Worm (Caenorhabditis elegans) whole organism, L4 larva: ENCODE measurements around the gene F43C11.10.
A peak's percentile ranks its signal among the peaks of the same experiment; 100 is the strongest.

Source experiments
- D1046.2 ChIP-seq: fragments of 200-800 bp; sonication (Bioruptor generic); IDR thresholded peaks from 2 replicates; pipeline ENCODE4 v1.3.6; 2022; ENCODE audit warnings: missing genetic modification characterization, missing compliant biosample characterization
- F44E2.7 ChIP-seq: fragments of 200-800 bp; sonication (Bioruptor generic); IDR thresholded peaks from 2 replicates; pipeline ENCODE4 v2.1.2; 2022; ENCODE audit warnings: missing genetic modification characterization, missing compliant biosample characterization
- T20F7.1 ChIP-seq: fragments of 200-800 bp; sonication (Bioruptor generic); optimal IDR thresholded peaks from 2 replicates; lab custom pipeline; 2018; ENCODE audit warnings: mild to moderate bottlenecking, missing genetic modification characterization, missing compliant biosample characterization
- T26A8.4 ChIP-seq: fragments of 200-800 bp; sonication (Bioruptor generic); IDR thresholded peaks from 2 replicates; pipeline ENCODE4 v1.3.6; 2022; ENCODE audit warnings: missing genetic modification characterization, missing compliant biosample characterization
- Y75B8A.6 ChIP-seq: fragments of 200-800 bp; sonication (Bioruptor generic); IDR thresholded peaks from 2 replicates; pipeline ENCODE4 v1.3.6; 2022; ENCODE audit warnings: missing genetic modification reagents, missing genetic modification characterization, missing compliant biosample characterization
- ZK337.2 ChIP-seq: fragments of 200-800 bp; sonication (Bioruptor generic); IDR thresholded peaks from 2 replicates; pipeline ENCODE4 v1.3.6; 2022; ENCODE audit warnings: missing genetic modification reagents, missing genetic modification characterization, missing compliant biosample characterization
- aha-1 ChIP-seq: fragments of 150-350 bp; peaks from one replicate; lab custom pipeline; 2014; ENCODE audit warnings: missing biosample characterization, missing genetic modification characterization
- arid-1 ChIP-seq: fragments of 200-800 bp; sonication (Bioruptor generic); conservative IDR thresholded peaks from 2 replicates; pipeline ENCODE4 v1.3.6; 2022; ENCODE audit warnings: missing genetic modification reagents, missing genetic modification characterization, missing compliant biosample characterization
- ceh-20 ChIP-seq: fragments of 200-800 bp; sonication (Bioruptor generic); IDR thresholded peaks from 2 replicates; pipeline ENCODE4 v1.3.6; 2022; ENCODE audit warnings: missing genetic modification reagents, missing genetic modification characterization, missing compliant biosample characterization
- ceh-32 ChIP-seq: sonication (generic microtip); optimal IDR thresholded peaks from 2 replicates; lab custom pipeline; 2016; ENCODE audit warnings: mild to moderate bottlenecking, missing genetic modification characterization, missing compliant biosample characterization; ENCODE audit not compliant: poor library complexity
- cey-2 ChIP-seq: sonication (generic microtip); optimal IDR thresholded peaks from 3 replicates; lab custom pipeline; 2017; ENCODE audit warnings: missing genetic modification characterization, mild to moderate bottlenecking, missing compliant biosample characterization, antibody characterized with exemption, borderline replicate concordance; ENCODE audit not compliant: insufficient read depth
- ctbp-1 ChIP-seq: fragments of 200-800 bp; sonication (Bioruptor generic); IDR thresholded peaks from 2 replicates; pipeline ENCODE4 v1.3.6; 2022; ENCODE audit warnings: missing genetic modification reagents, missing genetic modification characterization, missing compliant biosample characterization
- daf-12 ChIP-seq: fragments of 150-350 bp; optimal IDR thresholded peaks from 2 replicates; lab custom pipeline; 2014; ENCODE audit warnings: missing biosample characterization, missing genetic modification reagents, missing genetic modification characterization
- daf-16 ChIP-seq, 3 experiments: sonication (generic microtip); optimal IDR thresholded peaks; 2 replicates each; lab custom pipeline; 2016 to 2017; ENCODE audit warnings: missing genetic modification characterization in 3 of 3, missing genetic modification reagents in 3 of 3, mild to moderate bottlenecking in 2 of 3, missing compliant biosample characterization in 2 of 3, missing biosample characterization in 1 of 3, moderate library complexity in 1 of 3
- dmd-6 ChIP-seq: fragments of 200-800 bp; sonication (Bioruptor generic); IDR thresholded peaks from 2 replicates; pipeline ENCODE4 v1.3.6; 2022; ENCODE audit warnings: missing genetic modification reagents, missing genetic modification characterization, missing compliant biosample characterization
- dmd-9 ChIP-seq: fragments of 200-800 bp; sonication (Bioruptor generic); IDR thresholded peaks from 2 replicates; pipeline ENCODE4 v1.3.6; 2022; ENCODE audit warnings: missing genetic modification reagents, missing genetic modification characterization, missing compliant biosample characterization
- dpl-1 ChIP-seq: fragments of 150-350 bp; optimal IDR thresholded peaks from 2 replicates; lab custom pipeline; 2014; ENCODE audit warnings: missing biosample characterization, missing genetic modification reagents, missing genetic modification characterization
- duxl-1 ChIP-seq: sonication (generic microtip); optimal IDR thresholded peaks from 2 replicates; lab custom pipeline; 2016; ENCODE audit warnings: mild to moderate bottlenecking, missing genetic modification characterization, moderate library complexity, missing compliant biosample characterization; ENCODE audit not compliant: poor library complexity
- dve-1 ChIP-seq: sonication (generic microtip); optimal IDR thresholded peaks from 2 replicates; lab custom pipeline; 2017; ENCODE audit warnings: antibody characterized with exemption, mild to moderate bottlenecking, missing genetic modification characterization, missing compliant biosample characterization; ENCODE audit not compliant: insufficient read depth
- egl-27 ChIP-seq: sonication (generic microtip); optimal IDR thresholded peaks from 3 replicates; lab custom pipeline; 2017; ENCODE audit warnings: missing biosample characterization, missing genetic modification reagents, missing genetic modification characterization
- hlh-11 ChIP-seq: fragments of 200-800 bp; sonication (Bioruptor generic); optimal IDR thresholded peaks from 2 replicates; lab custom pipeline; 2018; ENCODE audit warnings: mild to moderate bottlenecking, missing genetic modification characterization, missing compliant biosample characterization
- hlh-30 ChIP-seq: sonication (generic microtip); optimal IDR thresholded peaks from 2 replicates; lab custom pipeline; 2017; ENCODE audit warnings: antibody characterized with exemption, mild to moderate bottlenecking, missing genetic modification characterization, missing compliant biosample characterization; ENCODE audit not compliant: insufficient read depth
- jun-1 ChIP-seq: fragments of 150-350 bp; optimal IDR thresholded peaks from 2 replicates; lab custom pipeline; 2014; ENCODE audit warnings: missing biosample characterization, missing genetic modification reagents, missing genetic modification characterization
- lim-7 ChIP-seq: fragments of 200-800 bp; sonication (Bioruptor generic); IDR thresholded peaks from 2 replicates; pipeline ENCODE4 v1.3.6; 2022; ENCODE audit warnings: missing genetic modification characterization, missing compliant biosample characterization
- lin-1 ChIP-seq: fragments of 200-800 bp; sonication (Bioruptor generic); IDR thresholded peaks from 2 replicates; pipeline ENCODE4 v1.3.6; 2022; ENCODE audit warnings: missing genetic modification reagents, missing genetic modification characterization, missing compliant biosample characterization
- lin-39 ChIP-seq: fragments of 150-350 bp; optimal IDR thresholded peaks from 2 replicates; lab custom pipeline; 2014; ENCODE audit warnings: missing biosample characterization, missing genetic modification reagents, missing genetic modification characterization
- mdl-1 ChIP-seq, 2 experiments: fragments of 150-350 bp in 1 of 2; sonication (generic microtip) in 1 of 2; optimal IDR thresholded peaks; 2 replicates each; lab custom pipeline; 2014 to 2017; ENCODE audit warnings: missing biosample characterization in 2 of 2, missing genetic modification characterization in 2 of 2
- mxl-2 ChIP-seq: fragments of 200-800 bp; sonication (Bioruptor generic); conservative IDR thresholded peaks from 2 replicates; pipeline ENCODE4 v1.3.6; 2022; ENCODE audit warnings: missing genetic modification reagents, missing genetic modification characterization, missing compliant biosample characterization
- nhr-10 ChIP-seq: fragments of 150-350 bp; optimal IDR thresholded peaks from 2 replicates; lab custom pipeline; 2014; ENCODE audit warnings: missing biosample characterization, missing genetic modification characterization
- nhr-28 ChIP-seq: fragments of 150-350 bp; optimal IDR thresholded peaks from 2 replicates; lab custom pipeline; 2014; ENCODE audit warnings: missing biosample characterization, missing genetic modification characterization
- nhr-41 ChIP-seq: fragments of 200-800 bp; sonication (Bioruptor generic); IDR thresholded peaks from 2 replicates; pipeline ENCODE4 v1.3.6; 2022; ENCODE audit warnings: missing genetic modification reagents, missing genetic modification characterization, missing compliant biosample characterization
- nhr-42 ChIP-seq: fragments of 200-800 bp; sonication (Bioruptor generic); IDR thresholded peaks from 2 replicates; pipeline ENCODE4 v1.3.6; 2022; ENCODE audit warnings: missing genetic modification characterization, missing compliant biosample characterization
- nhr-48 ChIP-seq: sonication (generic microtip); optimal IDR thresholded peaks from 2 replicates; lab custom pipeline; 2016; ENCODE audit warnings: mild to moderate bottlenecking, missing genetic modification characterization, missing compliant biosample characterization
- php-3 ChIP-seq: fragments of 200-800 bp; sonication (Bioruptor generic); IDR thresholded peaks from 2 replicates; pipeline ENCODE4 v1.3.6; 2022; ENCODE audit warnings: missing genetic modification reagents, missing genetic modification characterization, missing compliant biosample characterization
- pqm-1 ChIP-seq: sonication (generic microtip); optimal IDR thresholded peaks from 2 replicates; lab custom pipeline; 2017; ENCODE audit warnings: missing biosample characterization, missing genetic modification characterization
- saeg-2 ChIP-seq: fragments of 200-800 bp; sonication (Bioruptor generic); IDR thresholded peaks from 2 replicates; pipeline ENCODE4 v1.3.6; 2022; ENCODE audit warnings: missing genetic modification reagents, missing genetic modification characterization, missing compliant biosample characterization
- skn-1 ChIP-seq: fragments of 150-350 bp; optimal IDR thresholded peaks from 2 replicates; lab custom pipeline; 2014; ENCODE audit warnings: missing biosample characterization, missing genetic modification characterization
- tra-1 ChIP-seq: fragments of 200-800 bp; sonication (Bioruptor generic); IDR thresholded peaks from 2 replicates; pipeline ENCODE4 v1.3.6; 2022; ENCODE audit warnings: missing genetic modification reagents, missing genetic modification characterization, missing compliant biosample characterization
- unc-62 ChIP-seq, 3 experiments: fragments of 150-350 bp in 1 of 3; sonication (generic microtip); optimal IDR thresholded peaks in 2 of 3; peaks in 1 of 3; 1 replicate in 1 of 3; 2 replicates in 2 of 3; lab custom pipeline; 2014 to 2017; ENCODE audit warnings: missing biosample characterization in 3 of 3, missing genetic modification characterization in 3 of 3, missing genetic modification reagents in 3 of 3, missing genotype in 1 of 3
- vab-7 ChIP-seq: fragments of 200-800 bp; sonication (Bioruptor generic); IDR thresholded peaks from 2 replicates; pipeline ENCODE4 v1.3.6; 2022; ENCODE audit warnings: missing genetic modification reagents, missing genetic modification characterization, missing compliant biosample characterization
- zag-1 ChIP-seq: fragments of 150-350 bp; optimal IDR thresholded peaks from 2 replicates; lab custom pipeline; 2014; ENCODE audit warnings: missing biosample characterization, missing genetic modification characterization
- zfp-3 ChIP-seq: fragments of 200-800 bp; sonication (Bioruptor generic); conservative IDR thresholded peaks from 2 replicates; pipeline ENCODE4 v1.3.6; 2022; ENCODE audit warnings: missing genetic modification reagents, missing genetic modification characterization, missing compliant biosample characterization
- zip-2 ChIP-seq: fragments of 150-350 bp; optimal IDR thresholded peaks from 2 replicates; lab custom pipeline; 2014; ENCODE audit warnings: missing biosample characterization, missing genetic modification characterization
- ztf-7 ChIP-seq: fragments of 150-350 bp; optimal IDR thresholded peaks from 2 replicates; lab custom pipeline; 2014; ENCODE audit warnings: missing biosample characterization, missing genetic modification characterization

F43C11.10 gene

ce11 chrII:2322857-2323518, 29.5 kb downstream of the F43C11.10 start, which contains the start of the genes ZK1240.6 and ZK1240.2 (continued):
- TF ChIP-seq ceh-32 (tag; lab: Kevin White, UChicago) (no peak), ztf-7 (tag; lab: Kevin White, UChicago) (no peak), daf-12 (tag; lab: Kevin White, UChicago) (no peak), nhr-28 (tag; lab: Kevin White, UChicago) (peak; percentile 69), lin-1 (GFP tag; lab: Robert Waterston, UW) (peak; percentile 17; the same call in 1 of the 2 replicates), php-3 (no peak), saeg-2 (GFP tag; lab: Robert Waterston, UW) (no peak), jun-1 (tag; lab: Kevin White, UChicago) (no peak), duxl-1 (no peak), nhr-10 (tag; lab: Kevin White, UChicago) (no peak), Y75B8A.6 (no peak), mxl-2 (GFP tag; lab: Robert Waterston, UW) (no peak), lim-7 (GFP tag; lab: Robert Waterston, UW) (no peak), dmd-9 (GFP tag; lab: Robert Waterston, UW) (no peak)

ce11 chrII:2320097-2320496, 32.3 kb downstream of the F43C11.10 start, which contains the start of gene ZK1240.3:
TSS of gene ZK1240.3 (plus strand) at chrII:2320334.
- TF ChIP-seq hlh-11 (peak; percentile 58), lin-39 (tag; lab: Kevin White, UChicago) (no peak), zag-1 (tag; lab: Kevin White, UChicago) (no peak), ctbp-1 (no peak), nhr-42 (no peak), unc-62 (GFP tag; optimal IDR thresholded peaks at IDR 0.05 in 1 of 2; lab: Kevin White, UChicago) (peak in 1 of 2 experiments; percentile 37), unc-62 (tag; optimal IDR thresholded peaks at IDR 0.05; lab: Kevin White, UChicago) (no peak), nhr-28 (tag; lab: Kevin White, UChicago) (peak; percentile 78), zfp-3 (no peak), dve-1 (tag; lab: Kevin White, UChicago) (peak; percentile 23), ZK337.2 (no peak), cey-2 (tag; lab: Kevin White, UChicago) (no peak), dpl-1 (GFP tag; lab: Kevin White, UChicago) (no peak), zip-2 (tag; lab: Kevin White, UChicago) (no peak), Y75B8A.6 (no peak), aha-1 (tag; lab: Kevin White, UChicago) (peak; percentile 80), vab-7 (GFP tag; lab: Robert Waterston, UW) (no peak), daf-16 (GFP tag; optimal IDR thresholded peaks at IDR 0.05; lab: Kevin White, UChicago) (no peak), daf-16 (tag; optimal IDR thresholded peaks at IDR 0.05; lab: Kevin White, UChicago) (peak; percentile 62), pqm-1 (tag; lab: Kevin White, UChicago) (peak; percentile 91), saeg-2 (GFP tag; lab: Robert Waterston, UW) (no peak), nhr-41 (peak; percentile 55; the same call in 1 of the 2 replicates), php-3 (0 out of 2 replicates have a peak, but pooled peaks have one; percentile 48), dmd-6 (GFP tag; lab: Robert Waterston, UW) (peak; percentile 69), tra-1 (GFP tag; lab: Robert Waterston, UW) (no peak), egl-27 (no peak), D1046.2 (no peak), lim-7 (GFP tag; lab: Robert Waterston, UW) (no peak), arid-1 (GFP tag; lab: Robert Waterston, UW) (no peak), F44E2.7 (GFP tag; lab: Robert Waterston, UW) (no peak), skn-1 (tag; lab: Kevin White, UChicago) (no peak), T20F7.1 (peak; percentile 32), hlh-30 (tag; lab: Kevin White, UChicago) (no peak), nhr-48 (tag; lab: Kevin White, UChicago) (no peak), mdl-1 (tag; optimal IDR thresholded peaks at IDR 0.05; lab: Kevin White, UChicago) (no peak), nhr-10 (tag; lab: Kevin White, UChicago) (no peak), ceh-20 (GFP tag; lab: Robert Waterston, UW) (no peak), T26A8.4 (GFP tag; lab: Robert Waterston, UW) (no peak)
